Fruit fly (Drosophila melanogaster) Kc167 (cell line): ENCODE data around the gene Capr.

Experiments
- Myc ChIP-seq: fragments of >200 bp; optimal IDR thresholded peaks from 2 replicates; lab custom pipeline; 2017; ENCODE audit warnings: missing external identifiers
- Sin3A ChIP-seq: fragments of >200 bp; optimal IDR thresholded peaks from 2 replicates; lab custom pipeline; 2018; ENCODE audit warnings: missing external identifiers
- h ChIP-seq: fragments of >200 bp; optimal IDR thresholded peaks from 3 replicates; lab custom pipeline; 2018; ENCODE audit warnings: missing external identifiers
- insv ChIP-seq: fragments of >200 bp; optimal IDR thresholded peaks from 3 replicates; lab custom pipeline; 2018; ENCODE audit warnings: missing external identifiers
- psq ChIP-seq: fragments of >200 bp; optimal IDR thresholded peaks from 2 replicates; lab custom pipeline; 2017; ENCODE audit warnings: missing external identifiers

DNA sequence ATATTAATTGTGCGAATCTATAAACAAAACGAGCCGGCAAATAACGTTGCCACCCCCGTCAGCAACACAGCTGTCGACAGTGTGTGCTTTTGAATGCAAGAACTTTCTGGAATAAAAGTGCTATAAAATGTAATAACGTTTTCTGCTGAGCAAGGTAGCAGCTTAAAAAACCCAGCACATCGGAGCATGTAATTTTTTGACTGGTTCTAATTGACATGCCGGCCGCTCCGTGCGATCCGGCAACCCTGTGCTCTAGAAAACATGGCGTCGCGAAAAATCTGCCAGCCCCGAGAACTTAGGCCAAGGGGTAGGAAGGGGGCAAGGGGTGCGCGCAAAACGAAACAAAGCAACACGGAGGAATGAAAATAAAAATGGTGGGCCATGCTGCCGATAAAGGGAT lies 921 bp downstream of the Capr start:
- TF ChIP-seq h (lab: Kevin White, UChicago) (no peak), psq (lab: Kevin White, UChicago) (no peak), insv (lab: Kevin White, UChicago) (no peak), Myc (lab: Kevin White, UChicago) (no peak), Sin3A (lab: Kevin White, UChicago) (no peak)
